Worm (Caenorhabditis elegans) whole organism, L4/young adult: ENCODE results near the gene lgc-10.

Experiments used
- W03F9.2 ChIP-seq: fragments of 150-350 bp; optimal IDR thresholded peaks from 2 replicates; lab custom pipeline; 2014; ENCODE audit warnings: missing biosample characterization, missing genetic modification characterization
- dao-5 ChIP-seq: sonication (generic microtip); optimal IDR thresholded peaks from 2 replicates; lab custom pipeline; 2016; ENCODE audit warnings: missing genotype, missing genetic modification characterization, moderate library complexity, missing compliant biosample characterization
- him-1 ChIP-seq: sonication (generic microtip); optimal IDR thresholded peaks from 2 replicates; lab custom pipeline; 2016; ENCODE audit warnings: missing genotype, missing genetic modification reagents, missing genetic modification characterization, missing compliant biosample characterization

DNA sequence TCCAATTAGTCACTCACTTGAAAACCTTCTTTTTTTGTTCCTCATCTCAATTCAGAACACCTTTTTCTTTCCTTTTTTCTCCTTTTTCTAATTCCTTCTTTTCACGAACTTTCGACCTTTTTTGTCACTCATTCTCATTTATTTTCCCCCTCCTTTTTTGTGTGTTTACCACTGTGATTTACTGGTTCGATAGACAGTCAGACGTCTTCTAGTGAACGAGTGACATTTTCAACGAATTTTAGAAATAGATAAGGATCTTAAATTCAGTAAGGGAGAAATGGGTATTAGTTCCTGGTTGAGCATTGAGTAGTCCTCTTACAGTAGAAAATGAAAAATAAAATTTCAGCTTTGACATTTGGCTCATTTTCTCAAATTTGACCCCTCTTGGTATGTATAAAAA lies 34.5 kb upstream of the lgc-10 start:
- no peak for TF ChIP-seq him-1 (tag; lab: Kevin White, UChicago)
- no peak for TF ChIP-seq dao-5
- no peak for TF ChIP-seq W03F9.2 (tag; lab: Kevin White, UChicago)
